Worm (Caenorhabditis elegans): ENCODE measurements around the gene lips-10.

DNA sequence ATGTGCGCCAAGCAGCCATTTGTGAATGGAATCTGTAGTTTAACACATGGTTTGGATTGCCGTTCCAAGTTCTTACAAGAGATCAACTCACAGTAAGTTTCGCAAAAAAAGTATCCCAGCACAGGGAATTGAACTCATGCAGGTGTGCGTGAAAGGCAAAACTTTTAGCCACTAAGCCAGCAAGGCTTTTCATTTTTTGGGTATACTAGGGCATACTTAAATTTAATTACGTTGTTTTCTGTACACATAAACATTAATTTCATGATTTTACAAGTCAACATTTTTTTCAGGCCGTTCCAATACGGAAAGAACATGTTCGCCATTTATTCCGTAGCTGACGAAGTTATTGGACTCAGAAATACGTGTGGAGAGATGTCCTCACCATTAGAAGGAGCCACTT is 2.6 kb downstream of the lips-10 start:
- TF ChIP-seq gmeb-1 (tag; optimal IDR thresholded peaks at IDR 0.05) (no peak), nhr-23 (tag; optimal IDR thresholded peaks at IDR 0.05) (no peak), nhr-237 (tag; optimal IDR thresholded peaks at IDR 0.05) (no peak), nhr-6 (tag; optimal IDR thresholded peaks at IDR 0.05) (no peak), unc-62 (GFP tag; optimal IDR thresholded peaks at IDR 0.05) (no peak), lin-39 (tag; optimal IDR thresholded peaks at IDR 0.05) (no peak), ZK546.5 (tag; optimal IDR thresholded peaks at IDR 0.05) (no peak), sma-9 (GFP tag; optimal IDR thresholded peaks at IDR 0.05) (peak; percentile 25), sma-9 (tag; optimal IDR thresholded peaks at IDR 0.05) (no peak), nhr-12 (tag; optimal IDR thresholded peaks at IDR 0.05) (no peak), elt-3 (tag; optimal IDR thresholded peaks at IDR 0.05) (no peak), fos-1 (tag; optimal IDR thresholded peaks at IDR 0.05) (no peak)
